Worm (Caenorhabditis elegans) whole organism, young adult: ENCODE results near the gene M05D6.8.

Source experiments
- B0336.3 ChIP-seq: fragments of 200-800 bp; sonication (Bioruptor generic); IDR thresholded peaks from 2 replicates; pipeline ENCODE4 v1.3.6; 2022; ENCODE audit warnings: missing genetic modification characterization, missing compliant biosample characterization
- F10E7.11 ChIP-seq: sonication (generic microtip); optimal IDR thresholded peaks from 2 replicates; lab custom pipeline; 2017; ENCODE audit warnings: mild to moderate bottlenecking, missing genetic modification characterization, moderate library complexity, missing compliant biosample characterization
- attf-5 ChIP-seq: fragments of 200-800 bp; sonication (Bioruptor generic); optimal IDR thresholded peaks from 2 replicates; lab custom pipeline; 2018; ENCODE audit warnings: mild to moderate bottlenecking, missing genetic modification characterization, missing compliant biosample characterization
- ceh-79 ChIP-seq: sonication (generic microtip); optimal IDR thresholded peaks from 2 replicates; lab custom pipeline; 2017; ENCODE audit warnings: mild to moderate bottlenecking, missing genetic modification characterization, missing compliant biosample characterization
- dox-1 ChIP-seq: fragments of 200-800 bp; sonication (Bioruptor generic); IDR thresholded peaks from 2 replicates; pipeline ENCODE4 v1.3.6; 2022; ENCODE audit warnings: missing genetic modification reagents, missing genetic modification characterization, missing compliant biosample characterization
- efl-1 ChIP-seq: fragments of 150-350 bp; optimal IDR thresholded peaks from 2 replicates; lab custom pipeline; 2014; ENCODE audit warnings: missing biosample characterization, missing genetic modification reagents, missing genetic modification characterization
- him-1 ChIP-seq: sonication (generic microtip); optimal IDR thresholded peaks from 2 replicates; lab custom pipeline; 2016; ENCODE audit warnings: missing genotype, missing genetic modification reagents, missing genetic modification characterization, missing compliant biosample characterization
- lag-1 ChIP-seq: fragments of 200-800 bp; sonication (Bioruptor generic); IDR thresholded peaks from 2 replicates; pipeline ENCODE4 v1.3.6; 2022; ENCODE audit warnings: missing genetic modification reagents, missing genetic modification characterization, missing compliant biosample characterization
- let-607 ChIP-seq, 2 experiments: fragments of 200-800 bp in 1 of 2; sonication (Bioruptor generic) in 1 of 2; sonication (generic microtip) in 1 of 2; optimal IDR thresholded peaks; 2 replicates each; lab custom pipeline; 2016 to 2018; ENCODE audit warnings: mild to moderate bottlenecking in 2 of 2, missing compliant biosample characterization in 2 of 2, missing genetic modification characterization in 2 of 2, moderate library complexity in 2 of 2, missing genotype in 1 of 2
- lin-35 ChIP-seq, 3 experiments: fragments of 150-350 bp in 2 of 3; sonication (generic microtip) in 1 of 3; optimal IDR thresholded peaks; 2 replicates each; lab custom pipeline; 2014 to 2018; ENCODE audit warnings: missing biosample characterization in 3 of 3, missing genetic modification characterization in 3 of 3, missing genetic modification reagents in 3 of 3
- mes-4 ChIP-seq: sonication (generic microtip); optimal IDR thresholded peaks from 2 replicates; lab custom pipeline; 2016; ENCODE audit warnings: missing genotype, missing genetic modification characterization, missing compliant biosample characterization
- pbrm-1 ChIP-seq: fragments of 200-800 bp; sonication (Bioruptor generic); IDR thresholded peaks from 2 replicates; pipeline ENCODE4 v1.3.6; 2022; ENCODE audit warnings: missing genetic modification reagents, missing genetic modification characterization, missing compliant biosample characterization
- snpc-4 ChIP-seq, 5 experiments: fragments of 150-350 bp in 1 of 5; sonication (generic microtip) in 4 of 5; optimal IDR thresholded peaks; 2 replicates each; lab custom pipeline; 2014 to 2018; ENCODE audit warnings: missing genetic modification characterization in 5 of 5, missing biosample characterization in 3 of 5, antibody characterized with exemption in 2 of 5, mild to moderate bottlenecking in 2 of 5, missing compliant biosample characterization in 2 of 5, missing genotype in 2 of 5, moderate library complexity in 2 of 5, missing genetic modification reagents in 1 of 5
- unc-62 ChIP-seq: fragments of 150-350 bp; optimal IDR thresholded peaks from 2 replicates; lab custom pipeline; 2014; ENCODE audit warnings: missing biosample characterization, missing genetic modification reagents, missing genetic modification characterization

DNA sequence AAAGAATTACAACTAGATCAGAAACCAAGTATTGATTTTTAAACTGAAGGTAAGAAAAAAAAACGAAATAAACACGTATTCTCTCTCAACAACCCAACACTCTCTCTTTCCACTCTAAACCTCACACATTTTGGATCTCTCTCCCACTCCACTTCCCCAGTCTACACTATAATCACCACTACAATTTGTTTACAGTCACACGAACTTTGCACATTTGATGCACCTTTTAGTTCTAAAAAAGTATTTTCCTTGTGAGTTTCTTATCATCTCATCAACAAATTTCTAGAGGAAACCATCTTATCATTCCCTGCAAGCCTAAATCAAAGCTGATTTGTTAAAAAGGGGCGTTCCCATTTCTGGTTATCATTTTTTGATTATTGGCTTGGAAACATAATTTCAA is 13.5 kb upstream of the M05D6.8 start:
- no peak for TF ChIP-seq him-1 (tag; lab: Kevin White, UChicago)
- TF ChIP-seq snpc-4 (GFP tag; optimal IDR thresholded peaks at IDR 0.05; lab: Kevin White, UChicago) = no peak
- TF ChIP-seq snpc-4 (tag; optimal IDR thresholded peaks at IDR 0.05; lab: Kevin White, UChicago) = no peak
- TF ChIP-seq B0336.3 (GFP tag; lab: Robert Waterston, UW) = peak; percentile 43; the same call in 1 of the 2 replicates
- no peak for TF ChIP-seq unc-62 (GFP tag; lab: Kevin White, UChicago)
- TF ChIP-seq attf-5 (GFP tag; lab: Kevin White, UChicago) = no peak
- TF ChIP-seq let-607 (tag; optimal IDR thresholded peaks at IDR 0.05; lab: Kevin White, UChicago) = no peak
- no peak for TF ChIP-seq ceh-79
- no peak for TF ChIP-seq efl-1 (GFP tag; lab: Kevin White, UChicago)
- no peak for TF ChIP-seq dox-1 (GFP tag; lab: Robert Waterston, UW)
- TF ChIP-seq F10E7.11 (tag; lab: Kevin White, UChicago) = no peak
- TF ChIP-seq mes-4 (tag; lab: Kevin White, UChicago) = no peak
- no peak for TF ChIP-seq lag-1 (GFP tag; lab: Robert Waterston, UW)
- TF ChIP-seq lin-35 (GFP tag; optimal IDR thresholded peaks at IDR 0.05; lab: Kevin White, UChicago) = no peak
- no peak for TF ChIP-seq pbrm-1
